Worm (Caenorhabditis elegans): ENCODE results near the gene T11G6.5.

ce11 chrIV:10889820-10890462, 47.4 kb upstream of the T11G6.5 start, which contains the start of gene F13E9.15:
- TF ChIP-seq nhr-12 (tag; optimal IDR thresholded peaks at IDR 0.05) (no peak), mep-1 (tag; optimal IDR thresholded peaks at IDR 0.05) (no peak), unc-62 (GFP tag; optimal IDR thresholded peaks at IDR 0.05) (no peak), blmp-1 (tag; optimal IDR thresholded peaks at IDR 0.05) (no peak), mls-2 (tag; optimal IDR thresholded peaks at IDR 0.05) (no peak), ceh-39 (tag; optimal IDR thresholded peaks at IDR 0.05) (no peak), ztf-11 (tag; optimal IDR thresholded peaks at IDR 0.05) (no peak), nhr-237 (tag; optimal IDR thresholded peaks at IDR 0.05) (no peak), lin-13 (tag; optimal IDR thresholded peaks at IDR 0.05) (no peak), elt-3 (tag; optimal IDR thresholded peaks at IDR 0.05) (no peak), elt-1 (tag; optimal IDR thresholded peaks at IDR 0.05; ENCODE audit: borderline replicate concordance, insufficient read depth) (no peak)
